Worm (Caenorhabditis elegans) whole organism, L3 larva: ENCODE data around the gene catp-6.

Experiments
- R02D3.7 ChIP-seq: fragments of 150-350 bp; optimal IDR thresholded peaks from 2 replicates; lab custom pipeline; 2014; ENCODE audit warnings: missing biosample characterization, missing genetic modification characterization
- ZK546.5 ChIP-seq: sonication (generic microtip); optimal IDR thresholded peaks from 2 replicates; lab custom pipeline; 2017; ENCODE audit warnings: missing biosample characterization, missing genetic modification characterization
- aly-2 ChIP-seq: fragments of 150-350 bp; optimal IDR thresholded peaks from 2 replicates; lab custom pipeline; 2014; ENCODE audit warnings: missing biosample characterization, missing genetic modification characterization
- ama-1 ChIP-seq: fragments of 150-350 bp; optimal IDR thresholded peaks from 2 replicates; lab custom pipeline; 2018
- ceh-16 ChIP-seq: sonication (generic microtip); optimal IDR thresholded peaks from 2 replicates; lab custom pipeline; 2017; ENCODE audit warnings: missing biosample characterization, missing genetic modification characterization
- ceh-28 ChIP-seq: fragments of 150-350 bp; optimal IDR thresholded peaks from 2 replicates; lab custom pipeline; 2014; ENCODE audit warnings: missing biosample characterization, missing genetic modification reagents, missing genetic modification characterization
- ceh-82 ChIP-seq: fragments of 150-350 bp; optimal IDR thresholded peaks from 2 replicates; lab custom pipeline; 2014; ENCODE audit warnings: missing biosample characterization, missing genetic modification characterization
- ceh-9 ChIP-seq: sonication (generic microtip); optimal IDR thresholded peaks from 2 replicates; lab custom pipeline; 2018; ENCODE audit warnings: missing biosample characterization, missing genetic modification characterization
- daf-12 ChIP-seq: fragments of 150-350 bp; optimal IDR thresholded peaks from 2 replicates; lab custom pipeline; 2014; ENCODE audit warnings: missing biosample characterization, missing genetic modification reagents, missing genetic modification characterization
- egl-27 ChIP-seq: sonication (generic microtip); optimal IDR thresholded peaks from 4 replicates; lab custom pipeline; 2017; ENCODE audit warnings: missing biosample characterization, missing genetic modification reagents, missing genetic modification characterization
- egl-5 ChIP-seq: fragments of 150-350 bp; optimal IDR thresholded peaks from 2 replicates; lab custom pipeline; 2017; ENCODE audit warnings: missing biosample characterization, missing genetic modification reagents, missing genetic modification characterization, inconsistent platforms
- elt-1 ChIP-seq: fragments of 150-350 bp; optimal IDR thresholded peaks from 2 replicates; lab custom pipeline; 2014; ENCODE audit warnings: missing biosample characterization, missing genetic modification characterization
- elt-2 ChIP-seq: sonication (generic microtip); optimal IDR thresholded peaks from 2 replicates; lab custom pipeline; 2016; ENCODE audit warnings: missing genetic modification reagents, mild to moderate bottlenecking, missing genetic modification characterization, missing compliant biosample characterization
- elt-3 ChIP-seq, 3 experiments: fragments of 150-350 bp in 1 of 3; sonication (generic microtip) in 2 of 3; optimal IDR thresholded peaks; 2 replicates in 2 of 3; 4 replicates in 1 of 3; lab custom pipeline; 2014 to 2017; ENCODE audit warnings: missing biosample characterization in 3 of 3, missing genetic modification characterization in 3 of 3
- eor-1 ChIP-seq, 2 experiments: fragments of 150-350 bp; optimal IDR thresholded peaks; 2 replicates each; lab custom pipeline; 2014 to 2018; ENCODE audit warnings: missing biosample characterization in 2 of 2, missing genetic modification characterization in 2 of 2
- fkh-10 ChIP-seq: sonication (generic microtip); optimal IDR thresholded peaks from 2 replicates; lab custom pipeline; 2017; ENCODE audit warnings: missing biosample characterization, missing genetic modification reagents, missing genetic modification characterization
- fkh-2 ChIP-seq: fragments of 150-350 bp; optimal IDR thresholded peaks from 2 replicates; lab custom pipeline; 2014; ENCODE audit warnings: missing biosample characterization, missing genetic modification reagents, missing genetic modification characterization
- fos-1 ChIP-seq: fragments of 150-350 bp; optimal IDR thresholded peaks from 2 replicates; lab custom pipeline; 2014; ENCODE audit warnings: missing biosample characterization, missing genetic modification characterization
- hmg-11 ChIP-seq: sonication (generic microtip); optimal IDR thresholded peaks from 2 replicates; lab custom pipeline; 2016; ENCODE audit warnings: missing genetic modification characterization, missing compliant biosample characterization
- jun-1 ChIP-seq: fragments of 150-350 bp; optimal IDR thresholded peaks from 2 replicates; lab custom pipeline; 2014; ENCODE audit warnings: missing biosample characterization, missing genetic modification reagents, missing genetic modification characterization
- lin-15B ChIP-seq: fragments of 150-350 bp; optimal IDR thresholded peaks from 2 replicates; lab custom pipeline; 2014; ENCODE audit warnings: missing biosample characterization, missing genetic modification characterization
- lin-39 ChIP-seq: fragments of 150-350 bp; optimal IDR thresholded peaks from 2 replicates; lab custom pipeline; 2018; ENCODE audit warnings: missing biosample characterization, missing genetic modification reagents, missing genetic modification characterization
- lsy-12 ChIP-seq: sonication (generic microtip); optimal IDR thresholded peaks from 2 replicates; lab custom pipeline; 2016; ENCODE audit warnings: mild to moderate bottlenecking, missing genetic modification characterization, missing compliant biosample characterization
- mdl-1 ChIP-seq: fragments of 150-350 bp; optimal IDR thresholded peaks from 2 replicates; lab custom pipeline; 2014; ENCODE audit warnings: missing biosample characterization, missing genetic modification characterization
- mml-1 ChIP-seq: fragments of 150-350 bp; sonication (generic microtip); optimal IDR thresholded peaks from 3 replicates; lab custom pipeline; 2014; ENCODE audit warnings: missing biosample characterization, missing genetic modification characterization
- nfya-1 ChIP-seq: sonication (generic microtip); optimal IDR thresholded peaks from 2 replicates; lab custom pipeline; 2017; ENCODE audit warnings: missing genetic modification characterization, mild to moderate bottlenecking, missing compliant biosample characterization, antibody characterized with exemption, moderate library complexity; ENCODE audit not compliant: insufficient read depth
- nhr-11 ChIP-seq: fragments of 150-350 bp; optimal IDR thresholded peaks from 2 replicates; lab custom pipeline; 2014; ENCODE audit warnings: missing biosample characterization, missing genetic modification characterization
- nhr-12 ChIP-seq: fragments of 150-350 bp; optimal IDR thresholded peaks from 2 replicates; lab custom pipeline; 2014; ENCODE audit warnings: missing biosample characterization, missing genetic modification characterization
- nhr-23 ChIP-seq: fragments of 150-350 bp; optimal IDR thresholded peaks from 2 replicates; lab custom pipeline; 2014; ENCODE audit warnings: missing biosample characterization, missing genetic modification reagents, missing genetic modification characterization
- nhr-237 ChIP-seq: fragments of 150-350 bp; optimal IDR thresholded peaks from 2 replicates; lab custom pipeline; 2014; ENCODE audit warnings: missing biosample characterization, missing genetic modification characterization
- nhr-25 ChIP-seq: sonication (generic microtip); optimal IDR thresholded peaks from 2 replicates; lab custom pipeline; 2017; ENCODE audit warnings: missing biosample characterization, missing genetic modification characterization
- nhr-28 ChIP-seq: fragments of 150-350 bp; optimal IDR thresholded peaks from 2 replicates; lab custom pipeline; 2014; ENCODE audit warnings: missing biosample characterization, missing genetic modification characterization
- nhr-43 ChIP-seq: sonication (generic microtip); optimal IDR thresholded peaks from 2 replicates; lab custom pipeline; 2016; ENCODE audit warnings: mild to moderate bottlenecking, missing genetic modification characterization, missing compliant biosample characterization; ENCODE audit not compliant: poor library complexity, severe bottlenecking
- nhr-67 ChIP-seq: fragments of 150-350 bp; optimal IDR thresholded peaks from 2 replicates; lab custom pipeline; 2014; ENCODE audit warnings: missing biosample characterization, missing genetic modification characterization
- nhr-76 ChIP-seq: fragments of 150-350 bp; sonication (generic microtip); optimal IDR thresholded peaks from 5 replicates; lab custom pipeline; 2014; ENCODE audit warnings: missing biosample characterization, missing genetic modification characterization
- nhr-77 ChIP-seq: fragments of 150-350 bp; optimal IDR thresholded peaks from 2 replicates; lab custom pipeline; 2014; ENCODE audit warnings: missing biosample characterization, missing genetic modification characterization
- pha-4 ChIP-seq: fragments of 150-350 bp; optimal IDR thresholded peaks from 2 replicates; lab custom pipeline; 2014; ENCODE audit warnings: missing biosample characterization, missing genetic modification reagents, missing genetic modification characterization
- pqm-1 ChIP-seq: fragments of 150-350 bp; optimal IDR thresholded peaks from 2 replicates; lab custom pipeline; 2017; ENCODE audit warnings: missing biosample characterization, missing genetic modification characterization, inconsistent platforms
- sea-2 ChIP-seq: fragments of 150-350 bp; sonication (generic microtip); optimal IDR thresholded peaks from 4 replicates; lab custom pipeline; 2014; ENCODE audit warnings: missing biosample characterization, missing genetic modification reagents, missing genetic modification characterization
- skn-1 ChIP-seq: fragments of 150-350 bp; optimal IDR thresholded peaks from 2 replicates; lab custom pipeline; 2014; ENCODE audit warnings: missing biosample characterization, missing genetic modification characterization
- snpc-4 ChIP-seq: fragments of 150-350 bp; optimal IDR thresholded peaks from 2 replicates; lab custom pipeline; 2014; ENCODE audit warnings: missing biosample characterization, missing genetic modification characterization
- tbx-2 ChIP-seq: sonication (generic microtip); optimal IDR thresholded peaks from 2 replicates; lab custom pipeline; 2016; ENCODE audit warnings: mild to moderate bottlenecking, missing genetic modification characterization, missing compliant biosample characterization
- unc-39 ChIP-seq: sonication (generic microtip); optimal IDR thresholded peaks from 4 replicates; lab custom pipeline; 2017; ENCODE audit warnings: missing biosample characterization, missing genetic modification characterization
- unc-62 ChIP-seq: fragments of 150-350 bp; sonication (generic microtip); optimal IDR thresholded peaks from 4 replicates; lab custom pipeline; 2014; ENCODE audit warnings: missing biosample characterization, missing genetic modification reagents, missing genetic modification characterization
- zag-1 ChIP-seq: fragments of 150-350 bp; optimal IDR thresholded peaks from 2 replicates; lab custom pipeline; 2014; ENCODE audit warnings: missing biosample characterization, missing genetic modification characterization
- ztf-11 ChIP-seq: fragments of 150-350 bp; optimal IDR thresholded peaks from 2 replicates; lab custom pipeline; 2014; ENCODE audit warnings: missing biosample characterization, missing genetic modification characterization
- ztf-4 ChIP-seq: fragments of 150-350 bp; optimal IDR thresholded peaks from 2 replicates; lab custom pipeline; 2014; ENCODE audit warnings: missing biosample characterization, missing genetic modification characterization

The catp-6 gene

ce11 chrIV:9811487-9811886, 12.9 kb downstream of the catp-6 start:
- TF ChIP-seq mml-1 = no peak
- no peak for TF ChIP-seq elt-3 (tag; optimal IDR thresholded peaks at IDR 0.05; lab: Kevin White, UChicago)
- no peak for TF ChIP-seq ceh-82 (tag; lab: Kevin White, UChicago)
- TF ChIP-seq eor-1 (tag; optimal IDR thresholded peaks at IDR 0.05; lab: Kevin White, UChicago) = no peak
- TF ChIP-seq nhr-28 (tag; lab: Kevin White, UChicago) = no peak

ce11 chrIV:9810633-9811032, 13.7 kb downstream of the catp-6 start, which contains the start of gene dct-15:
dct-15 (minus strand) TSS chrIV:9810733.
- TF ChIP-seq lsy-12 (tag; lab: Kevin White, UChicago) = no peak
- no peak for TF ChIP-seq skn-1 (tag; lab: Kevin White, UChicago)
- TF ChIP-seq mml-1 = no peak
- TF ChIP-seq pha-4 (tag; lab: Kevin White, UChicago) = no peak
- TF ChIP-seq unc-62 (GFP tag; lab: Kevin White, UChicago) = no peak
- TF ChIP-seq tbx-2 (tag; lab: Kevin White, UChicago) = no peak
- TF ChIP-seq nhr-11 (tag; lab: Kevin White, UChicago) = no peak
- TF ChIP-seq ceh-9 (tag; lab: Kevin White, UChicago) = no peak
- TF ChIP-seq, all 47 proteins: peak for 0

- TF ChIP-seq sea-2 (GFP tag; lab: Kevin White, UChicago) (no peak), pqm-1 (tag; lab: Kevin White, UChicago) (peak; percentile 58), nhr-28 (tag; lab: Kevin White, UChicago) (no peak), nhr-11 (tag; lab: Kevin White, UChicago) (no peak), elt-2 (peak; percentile 82), lsy-12 (tag; lab: Kevin White, UChicago) (peak; percentile 35), nhr-76 (no peak), lin-15B (peak; percentile 29), jun-1 (tag; lab: Kevin White, UChicago) (peak; percentile 55), nhr-43 (tag; lab: Kevin White, UChicago) (peak; percentile 64), ceh-82 (tag; lab: Kevin White, UChicago) (no peak), nhr-77 (tag; lab: Kevin White, UChicago) (no peak), egl-27 (tag; lab: Kevin White, UChicago) (peak; percentile 23), egl-5 (tag; lab: Kevin White, UChicago) (no peak), daf-12 (tag; lab: Kevin White, UChicago) (no peak), unc-39 (tag; lab: Kevin White, UChicago) (no peak), ama-1 (lab: Kevin White, UChicago) (peak; percentile 79), lin-39 (tag; lab: Kevin White, UChicago) (no peak), nhr-12 (tag; lab: Kevin White, UChicago) (no peak), pha-4 (tag; lab: Kevin White, UChicago) (peak; percentile 76), eor-1 (tag; optimal IDR thresholded peaks at IDR 0.05; lab: Kevin White, UChicago) (no peak), fkh-2 (tag; lab: Kevin White, UChicago) (no peak), unc-62 (GFP tag; lab: Kevin White, UChicago) (no peak), snpc-4 (tag; lab: Kevin White, UChicago) (peak; percentile 52), ceh-9 (tag; lab: Kevin White, UChicago) (no peak), skn-1 (tag; lab: Kevin White, UChicago) (no peak), ztf-4 (no peak), nhr-237 (no peak), ZK546.5 (tag; lab: Kevin White, UChicago) (no peak), hmg-11 (tag; lab: Kevin White, UChicago) (no peak), ztf-11 (tag; lab: Kevin White, UChicago) (no peak), zag-1 (tag; lab: Kevin White, UChicago) (no peak), ceh-16 (tag; lab: Kevin White, UChicago) (no peak), mml-1 (no peak), tbx-2 (tag; lab: Kevin White, UChicago) (no peak), ceh-28 (tag; lab: Kevin White, UChicago) (peak; percentile 57), elt-1 (no peak), nhr-67 (tag; lab: Kevin White, UChicago) (no peak), nfya-1 (tag; lab: Kevin White, UChicago) (peak; percentile 38), nhr-23 (tag; lab: Kevin White, UChicago) (peak; percentile 90), nhr-25 (tag; lab: Kevin White, UChicago) (peak; percentile 74), R02D3.7 (tag; lab: Kevin White, UChicago) (no peak), elt-3 (tag; optimal IDR thresholded peaks at IDR 0.05; lab: Kevin White, UChicago) (no peak), aly-2 (tag; lab: Kevin White, UChicago) (no peak), mdl-1 (no peak), fos-1 (tag; lab: Kevin White, UChicago) (no peak), fkh-10 (GFP tag; lab: Kevin White, UChicago) (no peak)
These were observed 20.8 kb downstream of the catp-6 start for ce11 chrIV:9803544-9803943.
